Fruit fly (Drosophila melanogaster): ENCODE measurements around the gene spen.
A peak's percentile ranks its signal among the peaks of the same experiment; 100 is the strongest.

Gene spen

DNA sequence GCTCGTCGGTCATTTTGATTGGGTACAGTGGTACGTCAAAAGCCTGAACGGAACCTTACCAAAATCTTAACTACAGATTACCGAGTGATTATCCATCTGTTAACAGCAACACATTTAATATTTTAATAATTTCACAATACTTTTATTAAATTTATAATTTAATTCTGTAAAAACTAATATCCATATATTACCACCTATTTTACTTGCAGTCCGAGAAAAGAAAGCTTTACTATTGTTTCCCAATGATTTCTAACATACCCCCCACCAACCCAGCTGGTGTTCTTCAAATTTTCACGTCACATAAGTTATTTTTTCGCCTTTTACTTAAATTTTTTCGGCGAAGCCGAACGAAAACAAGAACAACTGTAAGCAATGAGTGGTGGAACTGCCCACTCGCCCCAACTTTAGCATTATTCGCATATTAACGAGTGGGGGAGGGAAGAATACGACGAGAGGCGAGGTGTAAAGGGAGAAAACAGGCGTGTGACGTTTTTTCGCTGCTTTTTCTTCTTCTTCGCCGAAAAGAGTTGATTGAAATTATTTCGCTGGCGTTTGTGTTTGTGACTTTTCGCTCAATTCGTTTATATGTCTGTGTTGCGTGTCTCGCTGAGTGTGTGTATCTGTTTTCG lies 89.1 kb downstream of the spen start (continued):
- TF ChIP-seq CG31441 (GFP tag; IDR thresholded peaks at IDR 0.05) (peak; percentile 70), so (GFP tag; IDR thresholded peaks at IDR 0.05) (no peak), CG2712 (tag; optimal IDR thresholded peaks at IDR 0.05) (peak; percentile 54), CG10431 (GFP tag; optimal IDR thresholded peaks at IDR 0.05) (no peak), CG2202 (tag; optimal IDR thresholded peaks at IDR 0.05) (no peak), CG17612 (GFP tag; IDR thresholded peaks at IDR 0.05) (no peak), amos (GFP tag; IDR thresholded peaks at IDR 0.05; ENCODE audit: partially characterized antibody) (peak; percentile 14; the same call in 1 of the 2 replicates), Taf1 (GFP tag; IDR thresholded peaks at IDR 0.05) (peak; percentile 36; the same call in 1 of the 2 replicates), CoRest (tag; optimal IDR thresholded peaks at IDR 0.05) (peak; percentile 60), CG6765 (GFP tag; optimal IDR thresholded peaks at IDR 0.05) (peak; percentile 60), HmgZ (tag; optimal IDR thresholded peaks at IDR 0.05) (peak; percentile 20), CkIIα-i1 (GFP tag; IDR thresholded peaks at IDR 0.05) (no peak), sr (GFP tag; IDR thresholded peaks at IDR 0.05) (no peak), CG9797 (GFP tag; optimal IDR thresholded peaks at IDR 0.05) (no peak), Doc2 (GFP tag; IDR thresholded peaks at IDR 0.05) (no peak), exex (tag; optimal IDR thresholded peaks at IDR 0.05) (peak; percentile 44), CG17186 (GFP tag; optimal IDR thresholded peaks at IDR 0.05) (no peak), ash1 (GFP tag; optimal IDR thresholded peaks at IDR 0.05) (no peak), CG1792 (GFP tag; optimal IDR thresholded peaks at IDR 0.05) (no peak), Max (GFP tag; optimal IDR thresholded peaks at IDR 0.05) (no peak), Poxn (GFP tag; IDR thresholded peaks at IDR 0.05) (no peak), CG3838 (GFP tag; optimal IDR thresholded peaks at IDR 0.05) (peak; percentile 13), vfl (GFP tag; optimal IDR thresholded peaks at IDR 0.05) (no peak), hb (GFP tag; IDR thresholded peaks at IDR 0.05; ENCODE audit: partially characterized antibody) (no peak), CG1233 (GFP tag; optimal IDR thresholded peaks at IDR 0.05) (peak; percentile 41), dm (GFP tag; optimal IDR thresholded peaks at IDR 0.05) (no peak), Hand (GFP tag; optimal IDR thresholded peaks at IDR 0.05) (peak; percentile 37), Optix (GFP tag; IDR thresholded peaks at IDR 0.05) (no peak), jing (GFP tag; optimal IDR thresholded peaks at IDR 0.05) (no peak), corto (GFP tag; optimal IDR thresholded peaks at IDR 0.05) (peak; percentile 7), CG7556 (GFP tag; optimal IDR thresholded peaks at IDR 0.05) (peak; percentile 77), CG7745 (tag; optimal IDR thresholded peaks at IDR 0.05) (no peak), Nf-YB (GFP tag; optimal IDR thresholded peaks at IDR 0.05) (peak; percentile 51), Atf3 (GFP tag; optimal IDR thresholded peaks at IDR 0.05) (no peak), salm (tag; optimal IDR thresholded peaks at IDR 0.05) (no peak), lbe (GFP tag; optimal IDR thresholded peaks at IDR 0.05) (no peak), Scr (GFP tag; IDR thresholded peaks at IDR 0.05; ENCODE audit: partially characterized antibody) (no peak), toy (GFP tag; IDR thresholded peaks at IDR 0.05) (no peak), CG12236 (GFP tag; optimal IDR thresholded peaks at IDR 0.05) (no peak), CG31365 (tag; optimal IDR thresholded peaks at IDR 0.05) (no peak), TFAM (GFP tag; optimal IDR thresholded peaks at IDR 0.05) (no peak), bab2 (GFP tag; optimal IDR thresholded peaks at IDR 0.05) (no peak), CG15479 (GFP tag; optimal IDR thresholded peaks at IDR 0.05) (no peak), tll (GFP tag; optimal IDR thresholded peaks at IDR 0.05) (no peak), CG9215 (GFP tag; IDR thresholded peaks at IDR 0.05) (peak; percentile 61; the same call in 1 of the 2 replicates), CG13296 (GFP tag; optimal IDR thresholded peaks at IDR 0.05) (peak; percentile 58), B-H2 (GFP tag; optimal IDR thresholded peaks at IDR 0.05) (peak; percentile 32), CG8765 (GFP tag; IDR thresholded peaks at IDR 0.05) (no peak), Antp (GFP tag; optimal IDR thresholded peaks at IDR 0.05) (no peak), lmd (GFP tag; IDR thresholded peaks at IDR 0.05) (peak; percentile 55; the same call in 1 of the 2 replicates)
